Worm (Caenorhabditis elegans) whole organism, L1 larva: ENCODE data around the gene C05A2.4.

Experiments
- C04F5.9 ChIP-seq: sonication (generic microtip); optimal IDR thresholded peaks from 2 replicates; lab custom pipeline; 2016; ENCODE audit warnings: missing genetic modification characterization, missing compliant biosample characterization
- C16A3.4 ChIP-seq: fragments of 150-350 bp; optimal IDR thresholded peaks from 2 replicates; lab custom pipeline; 2014; ENCODE audit warnings: missing biosample characterization, missing genetic modification characterization
- F16B12.6 ChIP-seq: fragments of 150-350 bp; optimal IDR thresholded peaks from 2 replicates; lab custom pipeline; 2014; ENCODE audit warnings: missing biosample characterization, missing genetic modification characterization
- alr-1 ChIP-seq: fragments of 200-800 bp; sonication (Bioruptor generic); optimal IDR thresholded peaks from 2 replicates; lab custom pipeline; 2018; ENCODE audit warnings: borderline replicate concordance, mild to moderate bottlenecking, missing genetic modification characterization, missing compliant biosample characterization
- aly-2 ChIP-seq: fragments of 150-350 bp; optimal IDR thresholded peaks from 2 replicates; lab custom pipeline; 2014; ENCODE audit warnings: missing biosample characterization, missing genetic modification characterization
- ama-1 ChIP-seq: fragments of 150-350 bp; optimal IDR thresholded peaks from 2 replicates; lab custom pipeline; 2014
- blmp-1 ChIP-seq: fragments of 150-350 bp; optimal IDR thresholded peaks from 2 replicates; lab custom pipeline; 2014; ENCODE audit warnings: missing biosample characterization, missing genetic modification characterization
- ceh-82 ChIP-seq, 3 experiments: fragments of 150-350 bp in 1 of 3; sonication (generic microtip) in 2 of 3; optimal IDR thresholded peaks; 2 replicates each; lab custom pipeline; 2014 to 2017; ENCODE audit warnings: missing biosample characterization in 3 of 3, missing genetic modification characterization in 3 of 3
- dpl-1 ChIP-seq, 3 experiments: fragments of 150-350 bp in 2 of 3; sonication (generic microtip) in 1 of 3; optimal IDR thresholded peaks; 2 replicates each; lab custom pipeline; 2014 to 2017; ENCODE audit warnings: missing biosample characterization in 3 of 3, missing genetic modification characterization in 3 of 3, missing genetic modification reagents in 3 of 3
- efl-1 ChIP-seq, 4 experiments: fragments of 150-350 bp; optimal IDR thresholded peaks in 3 of 4; peaks in 1 of 4; 1 replicate in 1 of 4; 2 replicates in 3 of 4; lab custom pipeline; 2014; ENCODE audit warnings: missing biosample characterization in 2 of 4, missing genetic modification characterization in 2 of 4, missing genetic modification reagents in 2 of 4
- elt-3 ChIP-seq, 6 experiments: fragments of 150-350 bp in 1 of 6; sonication (generic microtip); optimal IDR thresholded peaks; 2 replicates each; lab custom pipeline; 2017 to 2018; ENCODE audit warnings: missing biosample characterization in 6 of 6, missing genetic modification characterization in 6 of 6, inconsistent platforms in 1 of 6
- ets-5 ChIP-seq: fragments of 200-800 bp; sonication (Bioruptor generic); IDR thresholded peaks from 2 replicates; pipeline ENCODE4 v1.3.6; 2022; ENCODE audit warnings: missing genetic modification characterization, missing compliant biosample characterization
- fkh-8 ChIP-seq: sonication (generic microtip); optimal IDR thresholded peaks from 2 replicates; lab custom pipeline; 2016; ENCODE audit warnings: mild to moderate bottlenecking, missing genetic modification characterization, missing compliant biosample characterization
- hlh-4 ChIP-seq: sonication (generic microtip); optimal IDR thresholded peaks from 2 replicates; lab custom pipeline; 2016; ENCODE audit warnings: mild to moderate bottlenecking, missing genetic modification characterization, missing compliant biosample characterization
- irx-1 ChIP-seq: sonication (generic microtip); optimal IDR thresholded peaks from 2 replicates; lab custom pipeline; 2016; ENCODE audit warnings: missing genetic modification characterization, missing compliant biosample characterization
- isw-1 ChIP-seq: fragments of 200-800 bp; sonication (Bioruptor generic); IDR thresholded peaks from 2 replicates; pipeline ENCODE4 v1.3.6; 2022; ENCODE audit warnings: missing genetic modification characterization, missing compliant biosample characterization
- lin-15B ChIP-seq: fragments of 150-350 bp; sonication (generic microtip); optimal IDR thresholded peaks from 3 replicates; lab custom pipeline; 2014; ENCODE audit warnings: missing biosample characterization, missing genetic modification characterization
- lin-35 ChIP-seq, 2 experiments: fragments of 150-350 bp; optimal IDR thresholded peaks; 2 replicates each; lab custom pipeline; 2014; ENCODE audit warnings: missing biosample characterization in 2 of 2, missing genetic modification characterization in 2 of 2, missing genetic modification reagents in 2 of 2
- mab-9 ChIP-seq: fragments of 200-800 bp; sonication (Bioruptor generic); IDR thresholded peaks from 2 replicates; pipeline ENCODE4 v1.3.6; 2022; ENCODE audit warnings: missing genetic modification reagents, missing genetic modification characterization, missing compliant biosample characterization
- mdl-1 ChIP-seq, 2 experiments: fragments of 150-350 bp; optimal IDR thresholded peaks; 2 replicates each; lab custom pipeline; 2014 to 2017; ENCODE audit warnings: missing biosample characterization in 2 of 2, missing genetic modification characterization in 2 of 2, inconsistent platforms in 1 of 2
- mef-2 ChIP-seq: fragments of 150-350 bp; optimal IDR thresholded peaks from 2 replicates; lab custom pipeline; 2014; ENCODE audit warnings: missing biosample characterization, missing genetic modification characterization
- nhr-11 ChIP-seq: fragments of 150-350 bp; optimal IDR thresholded peaks from 2 replicates; lab custom pipeline; 2014; ENCODE audit warnings: missing biosample characterization, missing genetic modification characterization
- nhr-12 ChIP-seq: sonication (generic microtip); optimal IDR thresholded peaks from 2 replicates; lab custom pipeline; 2017; ENCODE audit warnings: missing biosample characterization, missing genetic modification characterization
- nhr-19 ChIP-seq: fragments of 200-800 bp; sonication (Bioruptor generic); conservative IDR thresholded peaks from 2 replicates; pipeline ENCODE4 v1.3.6; 2022; ENCODE audit warnings: missing genetic modification characterization, missing compliant biosample characterization
- nhr-20 ChIP-seq: sonication (generic microtip); optimal IDR thresholded peaks from 2 replicates; lab custom pipeline; 2016; ENCODE audit warnings: mild to moderate bottlenecking, missing genetic modification characterization, missing compliant biosample characterization
- nhr-28 ChIP-seq: fragments of 150-350 bp; optimal IDR thresholded peaks from 2 replicates; lab custom pipeline; 2014; ENCODE audit warnings: missing biosample characterization, missing genetic modification characterization
- nhr-71 ChIP-seq: sonication (generic microtip); optimal IDR thresholded peaks from 2 replicates; lab custom pipeline; 2016; ENCODE audit warnings: mild to moderate bottlenecking, missing genetic modification characterization, moderate library complexity, missing compliant biosample characterization
- nhr-76 ChIP-seq: sonication (generic microtip); optimal IDR thresholded peaks from 2 replicates; lab custom pipeline; 2017; ENCODE audit warnings: missing biosample characterization, missing genetic modification characterization
- nhr-77 ChIP-seq: fragments of 150-350 bp; optimal IDR thresholded peaks from 2 replicates; lab custom pipeline; 2014; ENCODE audit warnings: missing biosample characterization, missing genetic modification characterization
- nhr-84 ChIP-seq: sonication (generic microtip); optimal IDR thresholded peaks from 2 replicates; lab custom pipeline; 2017; ENCODE audit warnings: missing biosample characterization, missing genetic modification characterization
- nhr-85 ChIP-seq: sonication (generic microtip); peaks from one replicate; lab custom pipeline; 2016; ENCODE audit warnings: missing genetic modification characterization, inconsistent platforms, missing compliant biosample characterization
- nhr-90 ChIP-seq: sonication (generic microtip); optimal IDR thresholded peaks from 2 replicates; lab custom pipeline; 2016; ENCODE audit warnings: mild to moderate bottlenecking, missing genetic modification characterization, missing compliant biosample characterization; ENCODE audit not compliant: poor library complexity
- pag-3 ChIP-seq: sonication (generic microtip); optimal IDR thresholded peaks from 2 replicates; lab custom pipeline; 2017; ENCODE audit warnings: missing genetic modification characterization, mild to moderate bottlenecking, missing compliant biosample characterization, antibody characterized with exemption, borderline replicate concordance; ENCODE audit not compliant: insufficient read depth
- pax-3 ChIP-seq: fragments of 200-800 bp; sonication (Bioruptor generic); optimal IDR thresholded peaks from 2 replicates; lab custom pipeline; 2018; ENCODE audit warnings: mild to moderate bottlenecking, missing genetic modification characterization, moderate library complexity, missing compliant biosample characterization
- snu-23 ChIP-seq: sonication (generic microtip); optimal IDR thresholded peaks from 2 replicates; lab custom pipeline; 2016; ENCODE audit warnings: missing genetic modification characterization, missing compliant biosample characterization
- sox-4 ChIP-seq: sonication (generic microtip); optimal IDR thresholded peaks from 2 replicates; lab custom pipeline; 2016; ENCODE audit warnings: missing genetic modification characterization, missing compliant biosample characterization
- sptf-1 ChIP-seq: fragments of 150-350 bp; optimal IDR thresholded peaks from 2 replicates; lab custom pipeline; 2014; ENCODE audit warnings: missing biosample characterization, missing genetic modification characterization
- tlp-1 ChIP-seq: fragments of 150-350 bp; optimal IDR thresholded peaks from 2 replicates; lab custom pipeline; 2014; ENCODE audit warnings: missing biosample characterization, missing genetic modification characterization
- unc-62 ChIP-seq: fragments of 150-350 bp; optimal IDR thresholded peaks from 2 replicates; lab custom pipeline; 2014; ENCODE audit warnings: missing biosample characterization, missing genetic modification reagents, missing genetic modification characterization
- unc-86 ChIP-seq: sonication (generic microtip); optimal IDR thresholded peaks from 2 replicates; lab custom pipeline; 2016; ENCODE audit warnings: missing genetic modification characterization, missing compliant biosample characterization
- zag-1 ChIP-seq: fragments of 150-350 bp; optimal IDR thresholded peaks from 2 replicates; lab custom pipeline; 2014; ENCODE audit warnings: missing biosample characterization, missing genetic modification characterization
- ztf-11 ChIP-seq, 2 experiments: sonication (generic microtip); optimal IDR thresholded peaks; 2 replicates each; lab custom pipeline; 2016 to 2017; ENCODE audit warnings: missing genetic modification characterization in 2 of 2, missing biosample characterization in 1 of 2, missing compliant biosample characterization in 1 of 2

The C05A2.4 gene

DNA sequence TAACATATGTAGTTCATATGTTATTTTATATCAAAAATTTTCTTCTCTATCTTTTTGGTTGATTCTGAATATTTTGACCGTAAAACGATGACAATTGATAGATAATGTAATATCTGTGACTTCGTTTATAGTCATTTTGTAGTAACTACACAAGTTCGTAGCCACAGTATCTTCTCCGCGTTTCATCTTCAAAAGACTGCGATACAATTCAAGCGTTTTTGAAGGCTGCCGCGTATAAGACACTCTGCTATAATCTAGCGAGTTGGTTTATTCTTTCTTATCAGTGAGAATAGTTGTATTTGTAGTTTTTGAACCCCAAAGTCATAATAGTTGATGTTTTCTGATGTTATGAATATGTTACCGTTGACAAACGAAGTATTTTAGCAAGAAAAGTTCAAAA, 38.3 kb upstream of the C05A2.4 start, which contains the start of gene ugt-34:
Gene ugt-34 (minus strand): TSS at position 21 of the 400 bp plus-strand sequence.
- TF ChIP-seq hlh-4 = no peak
- peak; percentile 43 for TF ChIP-seq nhr-20 (tag; lab: Kevin White, UChicago)
- TF ChIP-seq, all 84 proteins: peak for 1

DNA sequence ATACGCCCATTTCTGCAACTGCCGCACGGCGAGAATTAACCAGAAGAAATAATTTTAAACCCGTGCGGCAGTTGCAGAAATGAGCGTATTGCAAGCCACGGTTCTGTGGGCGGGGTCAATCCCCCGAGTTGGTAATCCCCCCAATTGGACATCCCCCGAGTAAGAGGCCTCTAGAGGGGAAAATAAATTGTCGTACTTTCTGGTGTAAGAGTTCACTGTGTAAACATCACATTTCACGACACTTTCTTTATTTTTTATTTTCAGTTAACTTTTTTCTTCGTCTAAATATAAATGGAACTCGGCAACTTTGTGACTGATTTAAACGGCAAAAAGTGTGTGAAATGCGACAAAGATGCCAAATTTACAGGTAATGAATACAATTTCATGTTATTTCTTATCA, 37.3 kb upstream of the C05A2.4 start, which contains the start of gene tut-2:
Gene tut-2 (plus strand): TSS at position 277 of the 400 bp plus-strand sequence.
- TF ChIP-seq blmp-1 (tag; lab: Kevin White, UChicago) (peak; percentile 32), sox-4 (no peak), nhr-85 (tag; lab: Kevin White, UChicago) (no peak), pax-3 (no peak), F16B12.6 (tag; lab: Kevin White, UChicago) (peak; percentile 76), hlh-4 (no peak), nhr-28 (tag; lab: Kevin White, UChicago) (no peak), unc-86 (tag; lab: Kevin White, UChicago) (no peak), mef-2 (tag; lab: Kevin White, UChicago) (no peak), aly-2 (tag; lab: Kevin White, UChicago) (no peak), nhr-84 (no peak), snu-23 (GFP tag; lab: Kevin White, UChicago) (peak; percentile 7), nhr-12 (tag; lab: Kevin White, UChicago) (no peak), zag-1 (tag; lab: Kevin White, UChicago) (no peak), nhr-76 (tag; lab: Kevin White, UChicago) (no peak), ztf-11 (tag; optimal IDR thresholded peaks at IDR 0.05; lab: Kevin White, UChicago) (no peak), dpl-1 (GFP tag; optimal IDR thresholded peaks at IDR 0.05; lab: Kevin White, UChicago) (peak in 1 of 3 experiments; percentile 19), nhr-11 (no peak), lin-15B (no peak), nhr-77 (no peak), sptf-1 (no peak), irx-1 (tag; lab: Kevin White, UChicago) (no peak), isw-1 (GFP tag; lab: Robert Waterston, UW) (no peak), C16A3.4 (no peak), ceh-82 (tag; optimal IDR thresholded peaks at IDR 0.05; lab: Kevin White, UChicago) (no peak), efl-1 (optimal IDR thresholded peaks at IDR 0.05; lab: Kevin White, UChicago) (peak in 1 of 2 experiments; percentile 35), efl-1 (GFP tag; optimal IDR thresholded peaks at IDR 0.05 in 1 of 2; lab: Kevin White, UChicago) (peak; percentile 26 to 94), ama-1 (no peak), nhr-19 (GFP tag; lab: Robert Waterston, UW) (0 out of 2 replicates have a peak, but pooled peaks have one; percentile 4), lin-35 (GFP tag; optimal IDR thresholded peaks at IDR 0.05; lab: Kevin White, UChicago) (peak in 1 of 2 experiments; percentile 32)
- TF ChIP-seq, all 84 proteins: peak for 7

DNA sequence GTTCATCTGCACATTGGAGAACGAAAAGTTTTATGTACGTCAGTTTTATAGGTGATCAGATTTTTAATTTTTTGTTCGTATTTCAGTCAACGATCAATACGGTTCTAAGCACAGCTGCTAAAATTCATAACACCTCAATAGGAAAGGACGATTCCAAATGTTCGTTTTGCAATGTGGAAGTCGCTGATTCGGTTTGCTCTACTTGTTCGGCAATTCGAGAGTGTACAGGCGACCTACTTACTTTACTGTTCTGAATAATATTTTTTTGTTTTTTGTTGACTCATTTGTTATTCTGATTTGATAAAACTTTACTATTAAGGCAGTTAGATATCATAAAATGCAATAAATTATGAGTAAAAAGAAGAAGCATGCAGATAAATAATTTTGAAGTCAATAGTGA, 35.9 kb upstream of the C05A2.4 start:
- TF ChIP-seq pag-3 (no peak), mab-9 (GFP tag; lab: Robert Waterston, UW) (no peak), nhr-71 (tag; lab: Kevin White, UChicago) (no peak), ets-5 (GFP tag; lab: Robert Waterston, UW) (no peak), ztf-11 (tag; optimal IDR thresholded peaks at IDR 0.05; lab: Kevin White, UChicago) (no peak), ceh-82 (tag; optimal IDR thresholded peaks at IDR 0.05; lab: Kevin White, UChicago) (no peak), C04F5.9 (no peak), mdl-1 (tag; optimal IDR thresholded peaks at IDR 0.05; lab: Kevin White, UChicago) (no peak), sox-4 (no peak), elt-3 (tag; optimal IDR thresholded peaks at IDR 0.05; lab: Kevin White, UChicago) (no peak), efl-1 (optimal IDR thresholded peaks at IDR 0.05; lab: Kevin White, UChicago) (no peak), efl-1 (GFP tag; optimal IDR thresholded peaks at IDR 0.05 in 1 of 2; lab: Kevin White, UChicago) (no peak), fkh-8 (tag; lab: Kevin White, UChicago) (no peak), tlp-1 (no peak), irx-1 (tag; lab: Kevin White, UChicago) (no peak), sptf-1 (no peak), zag-1 (tag; lab: Kevin White, UChicago) (no peak), unc-62 (GFP tag; lab: Kevin White, UChicago) (no peak), ama-1 (no peak), alr-1 (tag; lab: Kevin White, UChicago) (no peak), nhr-90 (tag; lab: Kevin White, UChicago) (no peak)
